Worm (Caenorhabditis elegans) whole organism, late embryonic: ENCODE data around the gene Y57G11C.28.

Experiments
- C38D4.7 ChIP-seq: fragments of 200-800 bp; sonication (Bioruptor generic); optimal IDR thresholded peaks from 2 replicates; lab custom pipeline; 2018; ENCODE audit warnings: mild to moderate bottlenecking, missing genetic modification characterization, moderate library complexity, missing compliant biosample characterization
- ama-1 ChIP-seq: fragments of 150-350 bp; optimal IDR thresholded peaks from 2 replicates; lab custom pipeline; 2014
- ceh-18 ChIP-seq: sonication (generic microtip); optimal IDR thresholded peaks from 2 replicates; lab custom pipeline; 2016; ENCODE audit warnings: missing genetic modification characterization, missing compliant biosample characterization
- ceh-6 ChIP-seq: fragments of 200-800 bp; sonication (Bioruptor generic); optimal IDR thresholded peaks from 2 replicates; lab custom pipeline; 2018; ENCODE audit warnings: mild to moderate bottlenecking, missing genetic modification characterization, missing compliant biosample characterization
- elt-2 ChIP-seq: sonication (generic microtip); optimal IDR thresholded peaks from 2 replicates; lab custom pipeline; 2016; ENCODE audit warnings: missing genetic modification reagents, missing genetic modification characterization, missing compliant biosample characterization
- fkh-10 ChIP-seq: fragments of 150-350 bp; optimal IDR thresholded peaks from 2 replicates; lab custom pipeline; 2014; ENCODE audit warnings: missing biosample characterization, missing genetic modification reagents, missing genetic modification characterization
- hlh-13 ChIP-seq: fragments of 200-800 bp; sonication (Bioruptor generic); optimal IDR thresholded peaks from 2 replicates; lab custom pipeline; 2018; ENCODE audit warnings: mild to moderate bottlenecking, missing genetic modification characterization, missing compliant biosample characterization
- hlh-30 ChIP-seq: sonication (generic microtip); optimal IDR thresholded peaks from 2 replicates; lab custom pipeline; 2017; ENCODE audit warnings: antibody characterized with exemption, missing genetic modification characterization, missing compliant biosample characterization; ENCODE audit not compliant: insufficient read depth
- hlh-6 ChIP-seq: sonication (generic microtip); optimal IDR thresholded peaks from 2 replicates; lab custom pipeline; 2016; ENCODE audit warnings: missing genotype, missing genetic modification characterization, missing compliant biosample characterization
- lin-11 ChIP-seq: fragments of 200-800 bp; sonication (Bioruptor generic); optimal IDR thresholded peaks from 2 replicates; lab custom pipeline; 2018; ENCODE audit warnings: mild to moderate bottlenecking, missing genetic modification characterization, missing compliant biosample characterization
- mec-3 ChIP-seq: sonication (generic microtip); optimal IDR thresholded peaks from 2 replicates; lab custom pipeline; 2016; ENCODE audit warnings: borderline replicate concordance, missing genetic modification characterization, missing compliant biosample characterization
- nfya-1 ChIP-seq: sonication (generic microtip); optimal IDR thresholded peaks from 2 replicates; lab custom pipeline; 2017; ENCODE audit warnings: missing genetic modification characterization, mild to moderate bottlenecking, missing compliant biosample characterization, antibody characterized with exemption, moderate library complexity
- syd-9 ChIP-seq: sonication (generic microtip); optimal IDR thresholded peaks from 2 replicates; lab custom pipeline; 2016; ENCODE audit warnings: mild to moderate bottlenecking, missing genetic modification characterization, moderate library complexity, missing compliant biosample characterization
- tbx-2 ChIP-seq: sonication (generic microtip); optimal IDR thresholded peaks from 2 replicates; lab custom pipeline; 2016; ENCODE audit warnings: missing genetic modification characterization, missing compliant biosample characterization

- TF ChIP-seq lin-11 (tag; lab: Kevin White, UChicago) (no peak), nfya-1 (tag; lab: Kevin White, UChicago) (no peak), fkh-10 (GFP tag; lab: Kevin White, UChicago) (no peak), hlh-30 (tag; lab: Kevin White, UChicago) (no peak), syd-9 (tag; lab: Kevin White, UChicago) (no peak), ceh-18 (tag; lab: Kevin White, UChicago) (no peak), C38D4.7 (no peak), tbx-2 (no peak), elt-2 (tag; lab: Kevin White, UChicago) (no peak), ama-1 (no peak), hlh-6 (tag; lab: Kevin White, UChicago) (no peak), mec-3 (tag; lab: Kevin White, UChicago) (no peak), ceh-6 (no peak), hlh-13 (GFP tag; lab: Kevin White, UChicago) (no peak)
Measured at ce11 chrIV:14954842-14955241, 25.3 kb downstream of the Y57G11C.28 start.
